Worm (Caenorhabditis elegans) whole organism, mixed stage, embryonic: ENCODE measurements around the gene hars-1.

Experiments used
- ces-1 ChIP-seq: fragments of 150-350 bp; optimal IDR thresholded peaks from 2 replicates; lab custom pipeline; 2014; ENCODE audit warnings: missing biosample characterization, missing genetic modification reagents, missing genetic modification characterization
- nhr-28 ChIP-seq: fragments of 150-350 bp; optimal IDR thresholded peaks from 2 replicates; lab custom pipeline; 2014; ENCODE audit warnings: missing biosample characterization, missing genetic modification characterization
- unc-39 ChIP-seq: fragments of 150-350 bp; optimal IDR thresholded peaks from 2 replicates; lab custom pipeline; 2014; ENCODE audit warnings: missing biosample characterization, missing genetic modification characterization
- unc-62 ChIP-seq: fragments of 150-350 bp; optimal IDR thresholded peaks from 2 replicates; lab custom pipeline; 2014; ENCODE audit warnings: missing biosample characterization, missing genetic modification reagents, missing genetic modification characterization

ce11 chrIV:10854042-10854441 lies 4.7 kb upstream of the hars-1 start:
- TF ChIP-seq nhr-28 (tag; lab: Kevin White, UChicago) (no peak), unc-39 (tag; lab: Kevin White, UChicago) (no peak), ces-1 (GFP tag; lab: Kevin White, UChicago) (no peak), unc-62 (GFP tag; lab: Kevin White, UChicago) (no peak)
